Fruit fly (Drosophila melanogaster) whole organism, wandering third instar larva: ENCODE measurements around the gene Tpr2.

Experiments
- CG32264 ChIP-seq: fragments of 200-800 bp; sonication (Bioruptor generic); optimal IDR thresholded peaks from 2 replicates; lab custom pipeline; 2016; ENCODE audit warnings: missing biosample characterization, missing genetic modification characterization
- CrebA ChIP-seq: fragments of 200-800 bp; sonication (Bioruptor generic); optimal IDR thresholded peaks from 2 replicates; lab custom pipeline; 2016; ENCODE audit warnings: missing biosample characterization, mild to moderate bottlenecking, missing genetic modification characterization, borderline replicate concordance
- Myc ChIP-seq: fragments of >200 bp; optimal IDR thresholded peaks from 2 replicates; lab custom pipeline; 2017
- fru ChIP-seq: fragments of 200-800 bp; sonication (Bioruptor generic); optimal IDR thresholded peaks from 3 replicates; lab custom pipeline; 2016; ENCODE audit warnings: missing biosample characterization, mild to moderate bottlenecking, missing genetic modification characterization
- h ChIP-seq: fragments of 200-800 bp; sonication (Bioruptor generic); optimal IDR thresholded peaks from 3 replicates; lab custom pipeline; 2016; ENCODE audit warnings: missing biosample characterization, mild to moderate bottlenecking, missing genetic modification characterization
- jim ChIP-seq: fragments of 175-275, 200-325 bp; sonication (Bioruptor generic); optimal IDR thresholded peaks from 2 replicates; lab custom pipeline; 2016; ENCODE audit warnings: missing biosample characterization, mild to moderate bottlenecking, missing genetic modification characterization
- lola ChIP-seq: fragments of >200 bp; optimal IDR thresholded peaks from 2 replicates; lab custom pipeline; 2017; ENCODE audit warnings: missing biosample characterization, missing genetic modification characterization
- pan ChIP-seq: fragments of >200 bp; optimal IDR thresholded peaks from 2 replicates; lab custom pipeline; 2017
- psq ChIP-seq: fragments of 200-800 bp; sonication (Bioruptor generic); optimal IDR thresholded peaks from 3 replicates; lab custom pipeline; 2017; ENCODE audit warnings: missing biosample characterization, mild to moderate bottlenecking, missing genetic modification characterization, moderate library complexity
- sage ChIP-seq: fragments of 200-800 bp; sonication (Bioruptor generic); optimal IDR thresholded peaks from 2 replicates; lab custom pipeline; 2016; ENCODE audit warnings: missing biosample characterization, mild to moderate bottlenecking, missing genetic modification characterization
- sv ChIP-seq: fragments of 200-800 bp; sonication (Bioruptor generic); optimal IDR thresholded peaks from 3 replicates; lab custom pipeline; 2016; ENCODE audit warnings: missing biosample characterization, missing genetic modification characterization
- woc ChIP-seq: sonication (Bioruptor generic); optimal IDR thresholded peaks from 2 replicates; lab custom pipeline; 2016; ENCODE audit warnings: missing biosample characterization, mild to moderate bottlenecking, missing genetic modification characterization

DNA sequence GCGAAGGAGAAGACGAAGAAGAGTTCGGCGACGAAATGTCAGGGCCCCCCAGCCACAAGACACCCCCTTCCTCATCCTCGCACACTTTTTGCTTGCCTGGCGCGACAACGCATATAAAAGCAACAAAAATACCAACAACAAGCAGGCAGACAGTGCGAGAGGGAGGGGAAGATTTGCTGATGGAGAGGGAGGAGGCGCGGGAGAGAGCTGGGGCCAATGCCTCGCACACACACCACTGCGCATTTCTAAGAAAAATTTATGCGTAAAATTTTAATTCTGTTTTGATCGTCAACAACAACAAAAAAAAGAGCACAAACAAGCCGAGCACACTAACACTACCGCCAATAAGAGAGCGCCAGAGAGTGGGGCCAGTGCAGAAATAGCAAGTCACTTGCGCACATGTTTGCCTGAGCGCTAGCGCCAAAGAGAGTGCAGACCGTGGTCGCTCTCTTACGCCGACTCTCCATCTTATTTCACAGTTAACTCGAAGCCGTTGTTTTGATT is 34.7 kb downstream of the Tpr2 start:
- TF ChIP-seq fru (GFP tag; lab: Kevin White, UChicago) (peak; percentile 36), pan (no peak), CrebA (GFP tag; lab: Kevin White, UChicago) (peak; percentile 74), lola (no peak), psq (GFP tag; lab: Kevin White, UChicago) (peak; percentile 94), woc (GFP tag; lab: Kevin White, UChicago) (peak; percentile 42), jim (peak; percentile 100), Myc (no peak), sage (GFP tag; lab: Kevin White, UChicago) (no peak), sv (no peak), CG32264 (GFP tag; lab: Kevin White, UChicago) (no peak), h (peak; percentile 81)
